Fruit fly (Drosophila melanogaster): ENCODE data around the gene hzg.

Gene hzg

DNA sequence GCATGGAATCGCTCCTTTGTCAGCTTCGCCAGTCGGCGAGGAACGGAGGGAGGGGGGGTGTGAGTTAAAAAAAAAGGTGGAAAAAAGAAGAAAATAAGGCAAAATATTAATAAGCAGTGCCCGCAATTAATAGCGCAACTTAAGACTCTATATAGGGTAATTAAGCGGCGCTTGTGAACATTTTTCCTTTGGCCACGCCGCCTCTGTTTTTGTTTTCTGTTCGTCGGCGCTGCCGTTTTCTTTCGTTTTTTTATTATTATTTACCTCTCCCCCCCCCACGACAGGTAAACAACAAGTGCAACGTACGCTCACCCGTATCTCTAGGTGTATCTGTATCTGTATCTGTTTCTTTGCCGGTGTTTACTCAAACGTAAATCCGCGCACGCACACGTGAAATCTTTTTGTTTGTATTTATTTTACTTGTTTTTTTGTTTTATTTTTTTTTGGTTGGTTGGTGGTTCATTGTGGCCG is 22.7 kb upstream of the hzg start (continued):
- TF ChIP-seq zen2 (GFP tag; IDR thresholded peaks at IDR 0.05; ENCODE audit: partially characterized antibody) (no peak), pros (GFP tag; optimal IDR thresholded peaks at IDR 0.05) (peak; percentile 7), toy (GFP tag; IDR thresholded peaks at IDR 0.05) (no peak), tll (GFP tag; optimal IDR thresholded peaks at IDR 0.05) (peak in 1 of 2 experiments; percentile 40), CG12104 (GFP tag; optimal IDR thresholded peaks at IDR 0.05) (peak; percentile 73), CG9797 (GFP tag; optimal IDR thresholded peaks at IDR 0.05) (peak; percentile 0), Ravus (GFP tag; IDR thresholded peaks at IDR 0.05) (no peak), phol (tag; optimal IDR thresholded peaks at IDR 0.05) (no peak), sna (GFP tag; IDR thresholded peaks at IDR 0.05; ENCODE audit: partially characterized antibody) (no peak), CG15601 (tag; optimal IDR thresholded peaks at IDR 0.05) (peak; percentile 65), CG31365 (tag; optimal IDR thresholded peaks at IDR 0.05) (no peak), CG33213 (GFP tag; optimal IDR thresholded peaks at IDR 0.05) (peak; percentile 21), CG30403 (GFP tag; optimal IDR thresholded peaks at IDR 0.05) (no peak), Ets65A (GFP tag) (peak; percentile 79), fru (optimal IDR thresholded peaks at IDR 0.05) (no peak), TFAM (GFP tag; optimal IDR thresholded peaks at IDR 0.05) (no peak), CG8478 (optimal IDR thresholded peaks at IDR 0.05) (no peak), prd (optimal IDR thresholded peaks at IDR 0.05) (no peak), prd (GFP tag; IDR thresholded peaks at IDR 0.05) (peak; percentile 33; the same call in 1 of the 3 replicates), E2f1 (GFP tag; IDR thresholded peaks at IDR 0.05) (peak; percentile 36; the same call in 1 of the 2 replicates), CG9437 (GFP tag; optimal IDR thresholded peaks at IDR 0.05) (no peak), lab (GFP tag; optimal IDR thresholded peaks at IDR 0.05) (peak; percentile 71), Deaf1 (tag; optimal IDR thresholded peaks at IDR 0.05) (peak; percentile 8), chif (GFP tag; optimal IDR thresholded peaks at IDR 0.05) (peak in 1 of 2 experiments; percentile 34), eve (GFP tag; optimal IDR thresholded peaks at IDR 0.05) (no peak), CG7987 (GFP tag; optimal IDR thresholded peaks at IDR 0.05) (peak; percentile 71), Abd-B (GFP tag; optimal IDR thresholded peaks at IDR 0.05) (no peak), jing (GFP tag; optimal IDR thresholded peaks at IDR 0.05) (no peak), da (GFP tag; optimal IDR thresholded peaks at IDR 0.05) (no peak), PHDP (tag; optimal IDR thresholded peaks at IDR 0.05) (no peak), luna (GFP tag; optimal IDR thresholded peaks at IDR 0.05) (no peak), CG10274 (GFP tag; optimal IDR thresholded peaks at IDR 0.05) (peak; percentile 15), zfh1 (GFP tag; IDR thresholded peaks at IDR 0.05) (0 out of 3 replicates have a peak, but pooled peaks have one; percentile 29), CG2199 (GFP tag; IDR thresholded peaks at IDR 0.05) (0 out of 3 replicates have a peak, but pooled peaks have one; percentile 55), Eip74EF (GFP tag; optimal IDR thresholded peaks at IDR 0.05) (peak in 1 of 2 experiments; percentile 14), wdn (GFP tag; IDR thresholded peaks at IDR 0.05) (0 out of 2 replicates have a peak, but pooled peaks have one; percentile 7), Hr51 (GFP tag; optimal IDR thresholded peaks at IDR 0.05) (no peak), emc (GFP tag; optimal IDR thresholded peaks at IDR 0.05) (no peak), slbo (GFP tag; IDR thresholded peaks at IDR 0.05) (peak; percentile 68), Dref (GFP tag; IDR thresholded peaks at IDR 0.05) (no peak), Dip3 (GFP tag; optimal IDR thresholded peaks at IDR 0.05) (no peak), pfk (GFP tag; optimal IDR thresholded peaks at IDR 0.05) (no peak), Ada2b (GFP tag; IDR thresholded peaks at IDR 0.05) (0 out of 2 replicates have a peak, but pooled peaks have one; percentile 18), Xrp1 (GFP tag; IDR thresholded peaks at IDR 0.05) (peak; percentile 63), knrl (GFP tag; IDR thresholded peaks at IDR 0.05; ENCODE audit: partially characterized antibody) (no peak), Asciz (GFP tag; optimal IDR thresholded peaks at IDR 0.05) (peak; percentile 78), pzg (GFP tag; optimal IDR thresholded peaks at IDR 0.05) (no peak), dimm (GFP tag; IDR thresholded peaks at IDR 0.05) (no peak), bsh (GFP tag; optimal IDR thresholded peaks at IDR 0.05) (peak in 1 of 2 experiments; percentile 35), CG31388 (GFP tag; optimal IDR thresholded peaks at IDR 0.05) (no peak), CG11085 (GFP tag; IDR thresholded peaks at IDR 0.05) (no peak)
